Fruit fly (Drosophila melanogaster) whole organism, prepupa: Measurements from ENCODE around the gene CG32487.

Experiments used
- CG10669 ChIP-seq: fragments of 200-800 bp; sonication (Bioruptor generic); optimal IDR thresholded peaks from 3 replicates; lab custom pipeline; 2018; ENCODE audit warnings: missing biosample characterization, mild to moderate bottlenecking, missing genetic modification characterization, moderate library complexity
- CG11902 ChIP-seq: fragments of 200-800 bp; sonication (Bioruptor generic); optimal IDR thresholded peaks from 3 replicates; lab custom pipeline; 2016; ENCODE audit warnings: missing biosample characterization, missing genetic modification characterization
- CG31627 ChIP-seq: fragments of 200-800 bp; sonication (Bioruptor generic); optimal IDR thresholded peaks from 3 replicates; lab custom pipeline; 2016; ENCODE audit warnings: missing biosample characterization, missing genetic modification characterization
- CG32006 ChIP-seq: fragments of 200-800 bp; sonication (Bioruptor generic); optimal IDR thresholded peaks from 3 replicates; lab custom pipeline; 2017; ENCODE audit warnings: missing biosample characterization, mild to moderate bottlenecking, missing genetic modification characterization
- CG6808 ChIP-seq: fragments of 200-800 bp; sonication (Bioruptor generic); optimal IDR thresholded peaks from 3 replicates; lab custom pipeline; 2017; ENCODE audit warnings: missing biosample characterization, missing genetic modification characterization, mild to moderate bottlenecking, moderate library complexity, missing genetic modification reagents
- Eip93F ChIP-seq: fragments of 200-800 bp; sonication (Bioruptor generic); optimal IDR thresholded peaks from 2 replicates; lab custom pipeline; 2016; ENCODE audit warnings: missing biosample characterization, mild to moderate bottlenecking, missing genetic modification characterization
- Gug ChIP-seq: fragments of 200-800 bp; sonication (Bioruptor generic); IDR thresholded peaks from 2 replicates; pipeline ENCODE4 v1.3.6; 2022; ENCODE audit warnings: missing biosample characterization, missing genetic modification characterization
- Lpt ChIP-seq: fragments of 200-800 bp; sonication (Bioruptor generic); optimal IDR thresholded peaks from 3 replicates; lab custom pipeline; 2016; ENCODE audit warnings: missing biosample characterization, missing genetic modification characterization
- acj6 ChIP-seq: fragments of 200-800 bp; sonication (Bioruptor generic); optimal IDR thresholded peaks from 3 replicates; lab custom pipeline; 2016; ENCODE audit warnings: missing biosample characterization, missing genetic modification characterization
- fd59A ChIP-seq: fragments of 200-800 bp; sonication (Bioruptor generic); optimal IDR thresholded peaks from 2 replicates; lab custom pipeline; 2017; ENCODE audit warnings: missing biosample characterization, mild to moderate bottlenecking, missing genetic modification characterization, missing genetic modification reagents
- net ChIP-seq: fragments of 200-800 bp; sonication (Bioruptor generic); optimal IDR thresholded peaks from 3 replicates; lab custom pipeline; 2016; ENCODE audit warnings: missing biosample characterization, missing genetic modification characterization
- vri ChIP-seq: fragments of 200-800 bp; sonication (Bioruptor generic); optimal IDR thresholded peaks from 3 replicates; lab custom pipeline; 2016; ENCODE audit warnings: missing biosample characterization, mild to moderate bottlenecking, missing genetic modification characterization

- TF ChIP-seq Eip93F (GFP tag; lab: Kevin White, UChicago) (no peak), Gug (GFP tag; lab: Robert Waterston, UW) (no peak), CG11902 (GFP tag; lab: Kevin White, UChicago) (no peak), acj6 (no peak), CG31627 (GFP tag; lab: Kevin White, UChicago) (no peak), CG6808 (GFP tag; lab: Kevin White, UChicago) (no peak), Lpt (GFP tag; lab: Kevin White, UChicago) (no peak), net (GFP tag; lab: Kevin White, UChicago) (no peak), CG32006 (GFP tag; lab: Kevin White, UChicago) (peak; percentile 53), CG10669 (no peak), fd59A (GFP tag; lab: Kevin White, UChicago) (no peak), vri (GFP tag; lab: Kevin White, UChicago) (no peak)
Measured at dm6 chr3L:3058970-3059883, 42.2 kb upstream of the CG32487 start.
